Fruit fly (Drosophila melanogaster) whole organism, embryonic: ENCODE results near the gene CG34125.
A peak's percentile ranks its signal among the peaks of the same experiment; 100 is the strongest.

Experiments used
- Ada2b ChIP-seq: fragments of 200-800 bp; sonication (Bioruptor generic); IDR thresholded peaks from 2 replicates; pipeline ENCODE4 v1.3.6; 2022; ENCODE audit warnings: missing biosample characterization, missing genetic modification characterization
- Awh ChIP-seq: fragments of 200-800 bp; sonication (Bioruptor generic); IDR thresholded peaks from 2 replicates; pipeline ENCODE4, ENCODE4 v1.3.6; 2022; ENCODE audit warnings: missing biosample characterization, missing genetic modification characterization
- CG10462 ChIP-seq: fragments of 200-800 bp; sonication (Bioruptor generic); optimal IDR thresholded peaks from 2 replicates; lab custom pipeline; 2016; ENCODE audit warnings: missing biosample characterization, missing genetic modification characterization
- CG11504 ChIP-seq: fragments of 200-800 bp; sonication (Bioruptor generic); optimal IDR thresholded peaks from 3 replicates; lab custom pipeline; 2019; ENCODE audit warnings: missing biosample characterization, mild to moderate bottlenecking, missing genetic modification characterization, moderate library complexity
- CG14667 ChIP-seq: fragments of 200-800 bp; sonication (Bioruptor generic); IDR thresholded peaks from 2 replicates; pipeline ENCODE4 v1.3.6; 2022; ENCODE audit warnings: missing biosample characterization, missing genetic modification characterization
- CG16779 ChIP-seq: fragments of 200-800 bp; sonication (Bioruptor generic); IDR thresholded peaks from 2 replicates; pipeline ENCODE4 v1.3.6; 2022; ENCODE audit warnings: missing biosample characterization, missing genetic modification characterization
- CG17829 ChIP-seq: fragments of 200-800 bp; optimal IDR thresholded peaks from 2 replicates; lab custom pipeline; 2019; ENCODE audit warnings: missing biosample characterization, mild to moderate bottlenecking, missing genetic modification characterization, moderate library complexity
- CG18011 ChIP-seq: fragments of 200-800 bp; sonication (Bioruptor generic); optimal IDR thresholded peaks from 2 replicates; lab custom pipeline; 2017; ENCODE audit warnings: missing biosample characterization, missing genetic modification characterization, mild to moderate bottlenecking, moderate library complexity, missing genotype
- CG18764 ChIP-seq: fragments of 200-800 bp; sonication (Bioruptor generic); optimal IDR thresholded peaks from 3 replicates; lab custom pipeline; 2016; ENCODE audit warnings: missing biosample characterization, missing genetic modification characterization
- CG30020 ChIP-seq: fragments of 200-800 bp; optimal IDR thresholded peaks from 2 replicates; lab custom pipeline; 2019; ENCODE audit warnings: missing biosample characterization, mild to moderate bottlenecking, missing genetic modification characterization, moderate library complexity
- CG33213 ChIP-seq: fragments of 200-800 bp; sonication (Bioruptor generic); optimal IDR thresholded peaks from 3 replicates; lab custom pipeline; 2016; ENCODE audit warnings: missing biosample characterization, missing genetic modification characterization
- CG4404 ChIP-seq: fragments of 200-800 bp; sonication (Bioruptor generic); IDR thresholded peaks from 2 replicates; pipeline ENCODE4 v1.3.6; 2022; ENCODE audit warnings: missing biosample characterization, missing genetic modification characterization
- CG5180 ChIP-seq: fragments of 200-800 bp; sonication (Bioruptor generic); optimal IDR thresholded peaks from 3 replicates; lab custom pipeline; 2017; ENCODE audit warnings: missing biosample characterization, missing genetic modification characterization, mild to moderate bottlenecking, moderate library complexity, missing genetic modification reagents
- CG6683 ChIP-seq: fragments of 200-800 bp; sonication (Bioruptor generic); optimal IDR thresholded peaks from 2 replicates; lab custom pipeline; 2017; ENCODE audit warnings: missing biosample characterization, mild to moderate bottlenecking, missing genetic modification characterization, missing genetic modification reagents
- CG7372 ChIP-seq: fragments of 200-800 bp; sonication (Bioruptor generic); IDR thresholded peaks from 2 replicates; pipeline ENCODE4 v1.3.6; 2022; ENCODE audit warnings: missing biosample characterization, missing genetic modification characterization
- CG8765 ChIP-seq: fragments of 200-800 bp; sonication (Bioruptor generic); IDR thresholded peaks from 2 replicates; pipeline ENCODE4 v1.3.6; 2022; ENCODE audit warnings: missing biosample characterization, missing genetic modification characterization
- CG8944 ChIP-seq: fragments of 200-800 bp; sonication (Bioruptor generic); optimal IDR thresholded peaks from 3 replicates; lab custom pipeline; 2016; ENCODE audit warnings: missing biosample characterization, missing genetic modification characterization
- CG9797 ChIP-seq: fragments of 200-800 bp; sonication (Bioruptor generic); optimal IDR thresholded peaks from 3 replicates; lab custom pipeline; 2018; ENCODE audit warnings: missing biosample characterization, mild to moderate bottlenecking, missing genetic modification characterization
- Chrac-16 ChIP-seq: fragments of 200-800 bp; sonication (Bioruptor generic); optimal IDR thresholded peaks from 3 replicates; lab custom pipeline; 2016; ENCODE audit warnings: missing biosample characterization, missing genetic modification characterization
- Doc3 ChIP-seq: fragments of 200-800 bp; sonication (Bioruptor generic); IDR thresholded peaks from 3 replicates; pipeline ENCODE4 v1.3.6; 2022; ENCODE audit warnings: missing biosample characterization, missing genetic modification characterization; ENCODE audit not compliant: partially characterized antibody
- Dp ChIP-seq: fragments of 200-800 bp; sonication (Bioruptor generic); optimal IDR thresholded peaks from 2 replicates; lab custom pipeline; 2018; ENCODE audit warnings: missing biosample characterization, mild to moderate bottlenecking, missing genetic modification characterization, moderate library complexity
- Dref ChIP-seq: fragments of 200-800 bp; sonication (Bioruptor generic); IDR thresholded peaks from 2 replicates; pipeline ENCODE4 v1.3.6; 2022; ENCODE audit warnings: missing biosample characterization, missing genetic modification characterization
- Fer3 ChIP-seq: fragments of 200-800 bp; sonication (Bioruptor generic); optimal IDR thresholded peaks from 2 replicates; lab custom pipeline; 2018; ENCODE audit warnings: missing biosample characterization, mild to moderate bottlenecking, missing genetic modification characterization, moderate library complexity
- Hr3 ChIP-seq: fragments of 200-800 bp; sonication (Bioruptor generic); optimal IDR thresholded peaks from 3 replicates; lab custom pipeline; 2016; ENCODE audit warnings: missing biosample characterization, missing genetic modification characterization
- Mrtf ChIP-seq: fragments of 200-800 bp; sonication (Bioruptor generic); IDR thresholded peaks from 3 replicates; pipeline ENCODE4 v1.3.6; 2022; ENCODE audit warnings: missing biosample characterization, missing genetic modification characterization
- NK7.1 ChIP-seq: fragments of 200-800 bp; sonication (Bioruptor generic); optimal IDR thresholded peaks from 3 replicates; lab custom pipeline; 2016; ENCODE audit warnings: missing biosample characterization, missing genetic modification characterization
- Nf-YA ChIP-seq: fragments of 200-800 bp; sonication (Bioruptor generic); IDR thresholded peaks from 2 replicates; pipeline ENCODE4 v1.3.6; 2022; ENCODE audit warnings: missing biosample characterization, missing genetic modification characterization
- Oaz ChIP-seq: fragments of 200-800 bp; sonication (Bioruptor generic); IDR thresholded peaks from 2 replicates; pipeline ENCODE4 v1.3.6; 2022; ENCODE audit warnings: missing biosample characterization, missing genetic modification characterization
- Sox100B ChIP-seq: fragments of 200-800 bp; sonication (Bioruptor generic); optimal IDR thresholded peaks from 3 replicates; lab custom pipeline; 2018; ENCODE audit warnings: missing biosample characterization, mild to moderate bottlenecking, missing genetic modification characterization
- Sry-δ ChIP-seq: fragments of 200-800 bp; sonication (Bioruptor generic); optimal IDR thresholded peaks from 2 replicates; lab custom pipeline; 2016; ENCODE audit warnings: missing biosample characterization, missing genetic modification characterization
- ab ChIP-seq: fragments of 200-800 bp; sonication (Bioruptor generic); optimal IDR thresholded peaks from 2 replicates; lab custom pipeline; 2016; ENCODE audit warnings: missing biosample characterization, missing genetic modification characterization
- ap ChIP-seq: fragments of 200-800 bp; sonication (Bioruptor generic); IDR thresholded peaks from 2 replicates; pipeline ENCODE4 v1.3.6; 2022; ENCODE audit warnings: missing biosample characterization, missing genetic modification characterization
- bowl ChIP-seq: fragments of 200-800 bp; sonication (Bioruptor generic); IDR thresholded peaks from 2 replicates; pipeline ENCODE4 v1.3.6; 2022; ENCODE audit warnings: missing biosample characterization, missing genetic modification characterization
- bsh ChIP-seq, 2 experiments: fragments of 200-800 bp; sonication (Bioruptor generic); optimal IDR thresholded peaks; 2 replicates each; lab custom pipeline; 2017 to 2018; ENCODE audit warnings: mild to moderate bottlenecking in 2 of 2, missing biosample characterization in 2 of 2, missing genetic modification characterization in 2 of 2, moderate library complexity in 1 of 2
- dan ChIP-seq: fragments of 200-800 bp; sonication (Bioruptor generic); IDR thresholded peaks from 2 replicates; pipeline ENCODE4 v1.3.6; 2022; ENCODE audit warnings: missing biosample characterization, missing genetic modification characterization
- dpn ChIP-seq, 2 experiments: fragments of 200-800 bp; sonication (Bioruptor generic); optimal IDR thresholded peaks; 3 replicates each; lab custom pipeline; 2016; ENCODE audit warnings: missing biosample characterization in 2 of 2, missing genetic modification characterization in 2 of 2
- esg ChIP-seq: fragments of 200-800 bp; sonication (Bioruptor generic); conservative IDR thresholded peaks from 2 replicates; pipeline ENCODE4 v1.3.6; 2022; ENCODE audit warnings: missing biosample characterization, missing genetic modification characterization
- fd102C ChIP-seq: fragments of 200-800 bp; sonication (Bioruptor generic); optimal IDR thresholded peaks from 2 replicates; lab custom pipeline; 2018; ENCODE audit warnings: missing biosample characterization, mild to moderate bottlenecking, missing genetic modification characterization, moderate library complexity
- fd3F ChIP-seq: fragments of 200-800 bp; sonication (Bioruptor generic); optimal IDR thresholded peaks from 2 replicates; lab custom pipeline; 2018; ENCODE audit warnings: missing biosample characterization, mild to moderate bottlenecking, missing genetic modification characterization, moderate library complexity
- fru ChIP-seq: fragments of >200 bp; optimal IDR thresholded peaks from 2 replicates; lab custom pipeline; 2017
- nerfin-2 ChIP-seq: fragments of 200-800 bp; sonication (Bioruptor generic); IDR thresholded peaks from 2 replicates; pipeline ENCODE4 v1.3.6; 2022; ENCODE audit warnings: missing biosample characterization, missing genetic modification characterization; ENCODE audit not compliant: partially characterized antibody
- org-1 ChIP-seq: fragments of 200-800 bp; sonication (Bioruptor generic); optimal IDR thresholded peaks from 2 replicates; lab custom pipeline; 2017; ENCODE audit warnings: missing biosample characterization, missing genetic modification characterization
- psq ChIP-seq: fragments of 200-800 bp; sonication (Bioruptor generic); optimal IDR thresholded peaks from 2 replicates; lab custom pipeline; 2017; ENCODE audit warnings: missing biosample characterization, missing genetic modification characterization
- schlank ChIP-seq: fragments of 200-800 bp; sonication (Bioruptor generic); optimal IDR thresholded peaks from 2 replicates; lab custom pipeline; 2018; ENCODE audit warnings: missing biosample characterization, mild to moderate bottlenecking, missing genetic modification characterization
- slbo ChIP-seq: fragments of 200-800 bp; sonication (Bioruptor generic); IDR thresholded peaks from 2 replicates; pipeline ENCODE4 v1.3.6; 2022; ENCODE audit warnings: missing biosample characterization, missing genetic modification characterization
- slou ChIP-seq: fragments of 200-800 bp; sonication (Bioruptor generic); optimal IDR thresholded peaks from 3 replicates; lab custom pipeline; 2016; ENCODE audit warnings: missing biosample characterization, missing genetic modification characterization
- tll ChIP-seq, 2 experiments: fragments of 200-800 bp in 1 of 2; fragments of >200 bp in 1 of 2; sonication (Bioruptor generic) in 1 of 2; optimal IDR thresholded peaks; 2 replicates each; lab custom pipeline; 2017 to 2019; ENCODE audit warnings: missing biosample characterization in 2 of 2, missing genetic modification characterization in 2 of 2, mild to moderate bottlenecking in 1 of 2, moderate library complexity in 1 of 2
- unpg ChIP-seq: fragments of 200-800 bp; sonication (Bioruptor generic); optimal IDR thresholded peaks from 3 replicates; lab custom pipeline; 2018; ENCODE audit warnings: missing biosample characterization, mild to moderate bottlenecking, missing genetic modification characterization, moderate library complexity
- z ChIP-seq: fragments of 200-800 bp; sonication (Bioruptor generic); IDR thresholded peaks from 3 replicates; pipeline ENCODE4 v1.3.6; 2022; ENCODE audit warnings: missing biosample characterization, missing genetic modification characterization
- zf30C ChIP-seq: fragments of 200-800 bp; sonication (Bioruptor generic); optimal IDR thresholded peaks from 3 replicates; lab custom pipeline; 2018; ENCODE audit warnings: missing biosample characterization, mild to moderate bottlenecking, missing genetic modification characterization
- zfh2 ChIP-seq: fragments of 200-800 bp; sonication (Bioruptor generic); optimal IDR thresholded peaks from 2 replicates; lab custom pipeline; 2016; ENCODE audit warnings: missing biosample characterization, missing genetic modification characterization

Gene CG34125

DNA sequence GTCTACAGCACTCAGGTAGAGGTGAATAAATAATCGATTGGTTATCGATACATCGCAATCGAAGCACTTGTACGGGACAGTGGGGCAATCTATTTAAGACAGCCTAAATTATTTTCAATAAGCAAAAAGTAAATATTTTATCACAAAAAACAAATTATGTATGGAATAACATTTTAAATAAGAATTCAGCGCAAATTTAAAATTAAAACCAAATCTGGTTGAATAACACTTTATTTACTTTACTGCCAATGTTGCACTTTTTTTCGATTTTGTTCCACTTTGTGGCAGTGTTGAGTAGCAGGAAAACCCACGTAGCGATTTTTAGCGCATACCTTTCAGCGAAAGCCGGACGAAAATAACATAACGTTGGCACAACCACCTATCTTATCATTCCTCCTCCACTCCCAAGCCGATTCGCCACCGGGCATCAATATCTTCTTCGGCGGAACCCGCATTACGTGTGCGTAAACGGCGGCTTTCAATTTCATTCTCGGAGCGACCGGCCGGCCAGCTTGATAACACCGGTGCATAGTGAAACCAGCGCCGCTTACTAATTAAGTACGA, 11.6 kb downstream of the CG34125 start, which contains the start of the genes Gmd and CG3792 (continued):
- TF ChIP-seq Fer3 (tag; lab: Kevin White, UChicago): peak; percentile 96
- TF ChIP-seq CG11504 (tag; lab: Kevin White, UChicago): peak; percentile 94
- TF ChIP-seq CG14667 (GFP tag; lab: Robert Waterston, UW): peak; percentile 93
- TF ChIP-seq zfh2 (GFP tag; lab: Kevin White, UChicago): peak; percentile 89
- TF ChIP-seq dan (GFP tag; lab: Robert Waterston, UW): peak; percentile 85
- TF ChIP-seq Doc3: peak; percentile 88
- TF ChIP-seq bsh (GFP tag; optimal IDR thresholded peaks at IDR 0.05; lab: Kevin White, UChicago): peak; percentile 63 to 95
- peak; percentile 95 for TF ChIP-seq esg
- peak; percentile 95 for TF ChIP-seq Hr3 (GFP tag; lab: Kevin White, UChicago)
- TF ChIP-seq CG18764 (GFP tag; lab: Kevin White, UChicago): peak; percentile 96
- peak; percentile 96 for TF ChIP-seq CG4404 (GFP tag; lab: Robert Waterston, UW)
- TF ChIP-seq Dref (GFP tag; lab: Robert Waterston, UW): peak; percentile 77
- TF ChIP-seq org-1: peak; percentile 91
- TF ChIP-seq slou (GFP tag; lab: Kevin White, UChicago): peak; percentile 92
- peak; percentile 95 for TF ChIP-seq CG17829 (tag; lab: Kevin White, UChicago)
- TF ChIP-seq ap (GFP tag; lab: Robert Waterston, UW): peak; percentile 95
- peak; percentile 96 for TF ChIP-seq Ada2b (GFP tag; lab: Robert Waterston, UW)
- TF ChIP-seq Sox100B (GFP tag; lab: Kevin White, UChicago): no peak
- TF ChIP-seq Sry-δ (GFP tag; lab: Kevin White, UChicago): peak; percentile 77
- TF ChIP-seq CG9797: peak; percentile 45
- TF ChIP-seq fd102C (GFP tag; lab: Kevin White, UChicago): peak; percentile 42
- peak; percentile 89 for TF ChIP-seq Oaz
- peak; percentile 35; the same call in 1 of the 3 replicates for TF ChIP-seq z (GFP tag; lab: Robert Waterston, UW)
- peak; percentile 96 for TF ChIP-seq CG7372 (GFP tag; lab: Robert Waterston, UW)
- peak; percentile 22 for TF ChIP-seq Dp
- peak; percentile 84 for TF ChIP-seq CG18011 (GFP tag; lab: Kevin White, UChicago)
- TF ChIP-seq Mrtf (GFP tag; lab: Robert Waterston, UW): peak; percentile 92
- TF ChIP-seq dpn (GFP tag; optimal IDR thresholded peaks at IDR 0.05; lab: Kevin White, UChicago): peak; percentile 95 to 96
- TF ChIP-seq schlank: peak; percentile 82
- peak; percentile 98 for TF ChIP-seq slbo
- no peak for TF ChIP-seq fru (lab: Kevin White, UChicago)
- peak; percentile 96 for TF ChIP-seq unpg
- TF ChIP-seq CG30020: peak; percentile 81
- TF ChIP-seq psq (GFP tag; lab: Kevin White, UChicago): peak; percentile 69
- peak; percentile 14 to 44 for TF ChIP-seq tll (GFP tag; optimal IDR thresholded peaks at IDR 0.05; lab: Kevin White, UChicago)
- TF ChIP-seq CG5180 (GFP tag; lab: Kevin White, UChicago): no peak
- TF ChIP-seq CG16779 (GFP tag; lab: Robert Waterston, UW): peak; percentile 89
- peak; percentile 86 for TF ChIP-seq CG33213
- TF ChIP-seq nerfin-2 (GFP tag; lab: Robert Waterston, UW): peak; percentile 92
- peak; percentile 86 for TF ChIP-seq Nf-YA (GFP tag; lab: Robert Waterston, UW)
- TF ChIP-seq ab: peak; percentile 84
- peak; percentile 93 for TF ChIP-seq CG8765 (GFP tag; lab: Robert Waterston, UW)
- peak; percentile 91 for TF ChIP-seq CG10462 (GFP tag; lab: Kevin White, UChicago)
- TF ChIP-seq Awh (GFP tag; lab: Robert Waterston, UW): peak; percentile 96
- peak; percentile 91 for TF ChIP-seq Chrac-16 (GFP tag; lab: Kevin White, UChicago)
- TF ChIP-seq fd3F (GFP tag; lab: Kevin White, UChicago): peak; percentile 94
- peak; percentile 81 for TF ChIP-seq NK7.1 (GFP tag; lab: Kevin White, UChicago)
- peak; percentile 89 for TF ChIP-seq bowl
- peak; percentile 90 for TF ChIP-seq CG6683 (GFP tag; lab: Kevin White, UChicago)
- TF ChIP-seq CG8944 (GFP tag; lab: Kevin White, UChicago): peak; percentile 94
- TF ChIP-seq zf30C: peak; percentile 2
